Worm (Caenorhabditis elegans) whole organism, L2 larva: Measurements from ENCODE around the gene F07F6.7.

Experiments used
- R02D3.7 ChIP-seq: fragments of 150-350 bp; optimal IDR thresholded peaks from 2 replicates; lab custom pipeline; 2014; ENCODE audit warnings: missing biosample characterization, missing genetic modification characterization
- aly-2 ChIP-seq: fragments of 150-350 bp; optimal IDR thresholded peaks from 2 replicates; lab custom pipeline; 2014; ENCODE audit warnings: missing biosample characterization, missing genetic modification characterization
- ceh-16 ChIP-seq: fragments of 150-350 bp; optimal IDR thresholded peaks from 2 replicates; lab custom pipeline; 2014; ENCODE audit warnings: missing biosample characterization, missing genetic modification characterization
- ceh-82 ChIP-seq: fragments of 150-350 bp; optimal IDR thresholded peaks from 2 replicates; lab custom pipeline; 2014; ENCODE audit warnings: missing biosample characterization, missing genetic modification characterization
- elt-1 ChIP-seq: fragments of 150-350 bp; optimal IDR thresholded peaks from 2 replicates; lab custom pipeline; 2014; ENCODE audit warnings: missing biosample characterization, missing genetic modification characterization
- lin-13 ChIP-seq: fragments of 150-350 bp; optimal IDR thresholded peaks from 2 replicates; lab custom pipeline; 2014; ENCODE audit warnings: missing biosample characterization, missing genetic modification reagents, missing genetic modification characterization
- nhr-129 ChIP-seq: fragments of 150-350 bp; optimal IDR thresholded peaks from 2 replicates; lab custom pipeline; 2014; ENCODE audit warnings: missing biosample characterization, missing genetic modification characterization
- nhr-23 ChIP-seq: fragments of 150-350 bp; optimal IDR thresholded peaks from 2 replicates; lab custom pipeline; 2014; ENCODE audit warnings: missing biosample characterization, missing genetic modification reagents, missing genetic modification characterization
- nhr-237 ChIP-seq: fragments of 150-350 bp; optimal IDR thresholded peaks from 2 replicates; lab custom pipeline; 2014; ENCODE audit warnings: missing biosample characterization, missing genetic modification characterization
- nhr-77 ChIP-seq: fragments of 150-350 bp; optimal IDR thresholded peaks from 2 replicates; lab custom pipeline; 2014; ENCODE audit warnings: missing biosample characterization, missing genetic modification characterization
- skn-1 ChIP-seq: sonication (generic microtip); optimal IDR thresholded peaks from 2 replicates; lab custom pipeline; 2017; ENCODE audit warnings: missing biosample characterization, missing genetic modification characterization
- unc-39 ChIP-seq: fragments of 150-350 bp; optimal IDR thresholded peaks from 2 replicates; lab custom pipeline; 2014; ENCODE audit warnings: missing biosample characterization, missing genetic modification characterization

ce11 chrII:5417905-5418304, 5.8 kb downstream of the F07F6.7 start:
- TF ChIP-seq elt-1 (tag; lab: Kevin White, UChicago): no peak
- no peak for TF ChIP-seq ceh-16 (tag; lab: Kevin White, UChicago)
- no peak for TF ChIP-seq nhr-129
- TF ChIP-seq aly-2 (tag; lab: Kevin White, UChicago): no peak
- no peak for TF ChIP-seq ceh-82 (tag; lab: Kevin White, UChicago)
- no peak for TF ChIP-seq unc-39
- no peak for TF ChIP-seq skn-1 (tag; lab: Kevin White, UChicago)
- no peak for TF ChIP-seq lin-13 (GFP tag; lab: Kevin White, UChicago)
- TF ChIP-seq nhr-23 (tag; lab: Kevin White, UChicago): no peak
- no peak for TF ChIP-seq R02D3.7 (tag; lab: Kevin White, UChicago)
- TF ChIP-seq nhr-77 (tag; lab: Kevin White, UChicago): no peak
- no peak for TF ChIP-seq nhr-237 (tag; lab: Kevin White, UChicago)
